Fruit fly (Drosophila melanogaster): Measurements from ENCODE around the gene Grl62b.

Gene Grl62b

DNA sequence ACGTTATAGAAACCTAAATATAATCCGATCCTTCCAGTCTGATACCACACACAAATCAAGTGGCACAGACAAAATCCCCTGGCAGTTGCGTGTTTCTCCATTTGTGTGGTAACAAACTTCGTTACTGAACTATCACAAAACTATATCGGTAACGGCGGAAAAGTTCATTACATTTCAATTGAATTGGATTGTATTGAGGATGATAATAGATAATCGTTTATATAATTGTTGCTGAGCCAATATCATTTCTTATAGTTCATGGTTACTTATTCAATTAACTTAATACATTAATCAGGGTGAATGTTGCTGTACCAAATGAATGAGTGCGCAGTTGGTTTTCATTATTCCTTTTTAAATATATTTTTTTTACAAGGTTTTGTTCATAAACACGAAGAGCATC lies at the start of gene Grl62b:
Gene Grl62b, minus strand, starts transcription at position 101 of the 400 bp plus-strand sequence.
- no peak for TF ChIP-seq CG17801 (GFP tag; optimal IDR thresholded peaks at IDR 0.05; ENCODE audit: partially characterized antibody)

DNA sequence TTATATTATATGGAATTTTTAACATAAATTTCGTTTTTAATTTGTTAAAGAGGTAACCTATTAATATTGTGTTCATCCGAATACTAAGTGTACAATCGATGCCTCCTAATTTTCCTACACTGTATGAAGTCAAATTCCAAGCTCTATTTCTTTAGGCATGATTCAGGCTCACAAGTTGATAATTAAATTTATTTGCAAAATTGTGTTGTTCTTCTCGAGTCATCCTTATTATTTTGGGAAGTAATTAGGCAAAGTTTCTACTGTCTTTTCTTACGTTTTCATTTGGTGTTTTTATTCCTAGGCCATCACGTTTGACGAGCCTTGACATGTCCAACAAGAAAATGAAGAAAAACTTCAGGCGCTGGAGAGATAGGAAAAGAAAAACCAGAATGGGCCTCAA lies 14.9 kb upstream of the Grl62b start, which contains the start of gene CG42355:
Gene CG42355, minus strand, starts transcription at position 101 of the 400 bp plus-strand sequence.
- no peak for TF ChIP-seq CG17801 (GFP tag; optimal IDR thresholded peaks at IDR 0.05; ENCODE audit: partially characterized antibody)

DNA sequence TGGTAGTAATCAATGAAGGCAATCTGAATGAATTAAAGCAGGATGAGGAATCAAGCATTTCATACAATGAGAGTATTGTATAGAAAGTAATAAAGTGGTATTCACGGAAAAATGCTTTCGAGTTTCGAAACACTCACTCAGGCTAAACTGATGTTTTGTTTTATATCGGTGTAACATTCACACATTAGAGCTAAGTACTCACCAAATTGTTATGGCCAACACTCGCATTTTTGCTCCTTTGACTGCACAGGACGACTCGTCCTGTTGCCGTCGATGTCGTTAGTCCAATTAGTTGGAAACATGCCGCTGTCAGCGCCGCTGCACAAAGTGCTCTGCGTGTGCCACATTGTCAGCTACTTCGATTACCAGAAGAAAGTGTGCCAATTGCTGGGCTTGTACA lies 3.5 kb upstream of the Grl62b start, which contains the start of gene Grl62c:
Gene Grl62c, plus strand, starts transcription at position 301 of the 400 bp plus-strand sequence.
- no peak for TF ChIP-seq CG17801 (GFP tag; optimal IDR thresholded peaks at IDR 0.05; ENCODE audit: partially characterized antibody)

DNA sequence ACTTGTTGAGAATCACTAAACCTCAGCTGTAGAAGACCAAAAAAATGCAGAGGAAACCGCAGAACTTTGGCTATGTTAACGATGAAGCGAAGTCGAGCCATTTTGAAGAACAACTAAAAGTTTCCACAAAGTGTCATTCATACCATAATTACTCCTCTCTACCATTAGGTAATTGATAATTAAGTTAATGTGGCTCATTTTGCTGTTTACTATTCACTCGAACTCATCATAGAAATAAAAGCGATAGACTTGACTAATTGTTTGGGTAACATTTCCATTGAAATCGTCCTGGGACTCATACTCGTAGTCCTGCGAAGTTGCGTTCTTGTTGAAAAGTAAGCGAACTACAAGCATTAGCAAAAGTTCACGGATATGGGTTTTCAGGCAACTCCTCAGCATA lies 1.3 kb downstream of the Grl62b start, which contains the start of gene Grl62a:
Gene Grl62a, minus strand, starts transcription at position 101 of the 400 bp plus-strand sequence.
- TF ChIP-seq CG17801 (GFP tag; optimal IDR thresholded peaks at IDR 0.05; ENCODE audit: partially characterized antibody): no peak

DNA sequence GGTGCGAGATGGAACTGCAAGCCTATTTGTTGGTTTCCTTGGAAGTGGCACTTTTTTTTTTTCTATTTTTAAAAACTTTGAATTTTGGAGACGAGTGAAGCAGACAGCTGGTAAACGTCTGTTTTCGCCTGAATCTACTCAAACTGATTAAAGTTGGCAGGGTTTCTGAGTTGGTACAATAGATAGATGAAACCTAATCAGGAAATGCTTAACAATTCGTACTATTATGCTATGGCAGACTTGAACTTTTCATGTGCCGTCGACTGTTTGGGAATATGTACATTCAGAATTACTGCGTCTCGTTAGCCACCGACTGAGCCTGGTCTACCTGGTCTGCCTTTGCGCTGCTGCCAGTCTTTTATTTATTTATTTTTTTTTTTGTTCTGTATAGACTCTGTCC lies 17.6 kb downstream of the Grl62b start, which contains the start of gene CG42841:
Gene CG42841, minus strand, starts transcription at position 101 of the 400 bp plus-strand sequence.
- TF ChIP-seq CG17801 (GFP tag; optimal IDR thresholded peaks at IDR 0.05; ENCODE audit: partially characterized antibody): no peak

DNA sequence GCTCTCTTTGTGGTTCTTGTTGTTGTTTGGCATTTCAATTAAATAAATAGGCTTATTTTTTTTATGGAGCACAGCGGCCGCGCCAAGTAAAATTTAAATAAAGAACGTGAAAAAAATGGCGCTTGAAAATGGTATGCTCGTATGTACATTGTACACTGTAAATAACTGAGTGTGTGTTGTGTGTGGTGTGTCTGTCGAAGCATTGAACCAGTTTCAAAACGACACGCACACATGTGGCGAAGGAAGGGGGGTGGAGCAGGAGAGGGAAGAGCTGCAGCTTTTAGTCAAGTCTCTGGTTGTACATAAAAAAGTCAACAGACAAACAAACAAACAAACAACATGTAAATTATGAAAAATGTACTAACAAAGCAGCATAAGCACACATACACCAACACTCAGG lies 18.5 kb downstream of the Grl62b start:
- TF ChIP-seq CG17801 (GFP tag; optimal IDR thresholded peaks at IDR 0.05; ENCODE audit: partially characterized antibody): no peak

DNA sequence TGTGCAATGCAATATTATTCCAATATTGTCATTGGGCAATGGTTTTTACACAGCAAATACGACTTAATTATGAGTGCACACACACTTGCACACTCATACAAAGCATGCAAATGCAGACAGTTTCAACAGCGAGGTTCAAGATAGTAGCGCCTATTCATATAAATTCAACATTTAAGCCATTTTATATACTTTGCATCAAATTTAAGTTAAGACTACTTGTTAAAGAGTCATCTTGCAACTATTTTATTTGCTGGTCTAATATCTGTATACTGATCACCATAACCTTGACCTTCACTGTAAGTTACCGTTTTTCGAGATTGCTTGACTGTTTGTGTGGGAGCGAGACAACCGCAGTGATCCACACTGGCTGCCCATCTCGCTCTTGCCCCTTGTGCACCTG lies 37.8 kb downstream of the Grl62b start:
- no peak for TF ChIP-seq CG17801 (GFP tag; optimal IDR thresholded peaks at IDR 0.05; ENCODE audit: partially characterized antibody)

DNA sequence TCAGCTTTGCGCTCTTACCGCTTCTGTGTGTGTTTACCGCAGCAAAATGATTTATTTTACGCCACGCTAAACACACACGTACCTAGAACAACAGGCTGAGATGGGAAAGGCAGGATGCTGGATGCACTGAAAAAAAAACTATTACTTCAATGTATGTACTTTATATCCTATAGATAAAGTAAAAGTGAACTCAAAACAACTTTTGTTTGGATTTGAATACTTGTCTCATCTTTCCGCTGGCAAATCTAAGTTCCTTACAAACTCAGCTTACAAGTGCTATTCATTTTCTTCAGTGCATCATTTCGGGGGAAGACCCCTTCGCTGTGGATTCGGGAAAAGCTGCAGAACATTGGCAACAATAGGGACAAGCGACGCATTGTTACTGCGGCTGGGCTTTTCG lies 46.4 kb downstream of the Grl62b start:
- no peak for TF ChIP-seq CG17801 (GFP tag; optimal IDR thresholded peaks at IDR 0.05; ENCODE audit: partially characterized antibody)
